Worm (Caenorhabditis elegans) whole organism, young adult: Measurements from ENCODE around the gene lgc-39.

Experiments
- cebp-2 ChIP-seq: fragments of 200-800 bp; sonication (Bioruptor generic); IDR thresholded peaks from 2 replicates; pipeline ENCODE4 v1.3.6; 2022; ENCODE audit warnings: missing genetic modification characterization, missing compliant biosample characterization
- egl-44 ChIP-seq: fragments of 200-800 bp; sonication (Bioruptor generic); IDR thresholded peaks from 2 replicates; pipeline ENCODE4 v1.3.6; 2022; ENCODE audit warnings: missing genetic modification reagents, missing genetic modification characterization, missing compliant biosample characterization
- hlh-12 ChIP-seq: sonication (generic microtip); optimal IDR thresholded peaks from 2 replicates; lab custom pipeline; 2016; ENCODE audit warnings: missing genetic modification characterization, missing compliant biosample characterization

ce11 chrV:7178843-7179242, 3.5 kb downstream of the lgc-39 start, which contains the start of gene cpsf-2:
- no peak for TF ChIP-seq cebp-2 (GFP tag; lab: Robert Waterston, UW)
- TF ChIP-seq egl-44: no peak
- TF ChIP-seq hlh-12 (tag; lab: Kevin White, UChicago): no peak
